Fruit fly (Drosophila melanogaster) whole organism, embryonic: ENCODE data around the gene CG15543.

Experiments used
- Aef1 ChIP-seq: fragments of 200-800 bp; sonication (Bioruptor generic); IDR thresholded peaks from 3 replicates; pipeline ENCODE4 v1.3.6; 2022; ENCODE audit warnings: missing biosample characterization, missing genetic modification characterization
- B-H2 ChIP-seq: fragments of 200-800 bp; sonication (Bioruptor generic); optimal IDR thresholded peaks from 2 replicates; lab custom pipeline; 2018; ENCODE audit warnings: missing biosample characterization, mild to moderate bottlenecking, missing genetic modification characterization
- CG10147 ChIP-seq: fragments of 200-800 bp; sonication (Bioruptor generic); optimal IDR thresholded peaks from 2 replicates; lab custom pipeline; 2019; ENCODE audit warnings: missing biosample characterization, mild to moderate bottlenecking, missing genetic modification characterization, moderate library complexity
- CG10431 ChIP-seq: fragments of 200-800 bp; sonication (Bioruptor generic); optimal IDR thresholded peaks from 3 replicates; lab custom pipeline; 2018; ENCODE audit warnings: missing biosample characterization, mild to moderate bottlenecking, missing genetic modification characterization
- CG11695 ChIP-seq: fragments of 200-800 bp; sonication (Bioruptor generic); IDR thresholded peaks from 3 replicates; pipeline ENCODE4 v1.3.6; 2022; ENCODE audit warnings: missing biosample characterization, missing genetic modification characterization
- CG13296 ChIP-seq: fragments of 200-800 bp; sonication (Bioruptor generic); optimal IDR thresholded peaks from 3 replicates; lab custom pipeline; 2018; ENCODE audit warnings: missing biosample characterization, mild to moderate bottlenecking, missing genetic modification characterization
- CG14441 ChIP-seq: fragments of 200-800 bp; sonication (Bioruptor generic); IDR thresholded peaks from 2 replicates; pipeline ENCODE4 v1.3.6; 2022; ENCODE audit warnings: missing biosample characterization, missing genetic modification characterization
- CG14965 ChIP-seq: fragments of 200-800 bp; sonication (Bioruptor generic); optimal IDR thresholded peaks from 2 replicates; lab custom pipeline; 2016; ENCODE audit warnings: missing biosample characterization, missing genetic modification characterization, borderline replicate concordance
- CG15269 ChIP-seq: fragments of 200-800 bp; sonication (Bioruptor generic); optimal IDR thresholded peaks from 2 replicates; lab custom pipeline; 2018; ENCODE audit warnings: missing biosample characterization, mild to moderate bottlenecking, missing genetic modification characterization, moderate library complexity
- CG16815 ChIP-seq: fragments of 200-800 bp; sonication (Bioruptor generic); optimal IDR thresholded peaks from 3 replicates; lab custom pipeline; 2017; ENCODE audit warnings: missing biosample characterization, mild to moderate bottlenecking, missing genetic modification characterization
- CG18011 ChIP-seq: fragments of 200-800 bp; sonication (Bioruptor generic); optimal IDR thresholded peaks from 2 replicates; lab custom pipeline; 2017; ENCODE audit warnings: missing biosample characterization, missing genetic modification characterization, mild to moderate bottlenecking, moderate library complexity, missing genotype
- CG18262 ChIP-seq: fragments of 200-800 bp; optimal IDR thresholded peaks from 3 replicates; lab custom pipeline; 2019; ENCODE audit warnings: missing biosample characterization, mild to moderate bottlenecking, missing genetic modification characterization, moderate library complexity
- CG32532 ChIP-seq: fragments of 200-800 bp; sonication (Bioruptor generic); IDR thresholded peaks from 2 replicates; pipeline ENCODE4 v1.3.6; 2022; ENCODE audit warnings: missing biosample characterization, missing genetic modification characterization
- CG33557 ChIP-seq: fragments of 200-800 bp; sonication (Bioruptor generic); optimal IDR thresholded peaks from 2 replicates; lab custom pipeline; 2019; ENCODE audit warnings: missing biosample characterization, mild to moderate bottlenecking, missing genetic modification characterization, moderate library complexity
- CG4404 ChIP-seq: fragments of 200-800 bp; sonication (Bioruptor generic); IDR thresholded peaks from 2 replicates; pipeline ENCODE4 v1.3.6; 2022; ENCODE audit warnings: missing biosample characterization, missing genetic modification characterization
- CG6791 ChIP-seq: fragments of 200-800 bp; sonication (Bioruptor generic); IDR thresholded peaks from 3 replicates; pipeline ENCODE4 v1.3.6; 2022; ENCODE audit warnings: missing biosample characterization, missing genetic modification characterization; ENCODE audit not compliant: partially characterized antibody
- CG6854 ChIP-seq: fragments of 200-800 bp; sonication (Bioruptor generic); optimal IDR thresholded peaks from 3 replicates; lab custom pipeline; 2017; ENCODE audit warnings: missing biosample characterization, mild to moderate bottlenecking, missing genetic modification characterization
- CG7372 ChIP-seq: fragments of 200-800 bp; sonication (Bioruptor generic); IDR thresholded peaks from 2 replicates; pipeline ENCODE4 v1.3.6; 2022; ENCODE audit warnings: missing biosample characterization, missing genetic modification characterization
- CG9215 ChIP-seq: fragments of 200-800 bp; sonication (Bioruptor generic); IDR thresholded peaks from 2 replicates; pipeline ENCODE4 v1.3.6; 2022; ENCODE audit warnings: missing biosample characterization, missing genetic modification characterization
- Chrac-16 ChIP-seq: fragments of 200-800 bp; sonication (Bioruptor generic); optimal IDR thresholded peaks from 3 replicates; lab custom pipeline; 2016; ENCODE audit warnings: missing biosample characterization, missing genetic modification characterization
- Deaf1 ChIP-seq: fragments of 200-800 bp; optimal IDR thresholded peaks from 3 replicates; lab custom pipeline; 2019; ENCODE audit warnings: missing biosample characterization, mild to moderate bottlenecking, missing genetic modification characterization, moderate library complexity
- Dek ChIP-seq: fragments of 200-800 bp; sonication (Bioruptor generic); optimal IDR thresholded peaks from 3 replicates; lab custom pipeline; 2019; ENCODE audit warnings: missing biosample characterization, mild to moderate bottlenecking, missing genetic modification characterization, moderate library complexity
- Dp ChIP-seq: fragments of 200-800 bp; sonication (Bioruptor generic); optimal IDR thresholded peaks from 2 replicates; lab custom pipeline; 2018; ENCODE audit warnings: missing biosample characterization, mild to moderate bottlenecking, missing genetic modification characterization, moderate library complexity
- Eip74EF ChIP-seq, 2 experiments: fragments of 200-800 bp in 1 of 2; fragments of >200 bp in 1 of 2; sonication (Bioruptor generic) in 1 of 2; optimal IDR thresholded peaks; 2 replicates each; lab custom pipeline; 2017 to 2019; ENCODE audit warnings: missing biosample characterization in 2 of 2, missing genetic modification characterization in 2 of 2, mild to moderate bottlenecking in 1 of 2, moderate library complexity in 1 of 2
- HLH3B ChIP-seq: fragments of 200-800 bp; sonication (Bioruptor generic); IDR thresholded peaks from 2 replicates; pipeline ENCODE4 v1.3.6; 2022; ENCODE audit warnings: missing biosample characterization, missing genetic modification characterization
- Hand ChIP-seq: fragments of 200-800 bp; sonication (Bioruptor generic); optimal IDR thresholded peaks from 2 replicates; lab custom pipeline; 2017; ENCODE audit warnings: mild to moderate bottlenecking, missing biosample characterization, missing genetic modification reagents, missing genetic modification characterization
- Meics ChIP-seq: fragments of 200-800 bp; sonication (Bioruptor generic); optimal IDR thresholded peaks from 2 replicates; lab custom pipeline; 2017; ENCODE audit warnings: missing biosample characterization, mild to moderate bottlenecking, missing genetic modification characterization
- Nf-YB ChIP-seq: fragments of 200-800 bp; sonication (Bioruptor generic); optimal IDR thresholded peaks from 3 replicates; lab custom pipeline; 2019; ENCODE audit warnings: missing biosample characterization, mild to moderate bottlenecking, missing genetic modification characterization, moderate library complexity
- Opbp ChIP-seq: fragments of 200-800 bp; sonication (Bioruptor generic); IDR thresholded peaks from 3 replicates; pipeline ENCODE4 v1.3.6; 2022; ENCODE audit warnings: missing biosample characterization, missing genetic modification characterization; ENCODE audit not compliant: partially characterized antibody
- ash1 ChIP-seq: fragments of 200-800 bp; sonication (Bioruptor generic); optimal IDR thresholded peaks from 2 replicates; lab custom pipeline; 2018; ENCODE audit warnings: missing biosample characterization, mild to moderate bottlenecking, missing genetic modification characterization
- cas ChIP-seq: fragments of 200-800 bp; sonication (Bioruptor generic); IDR thresholded peaks from 2 replicates; pipeline ENCODE4 v1.3.6; 2022; ENCODE audit warnings: missing biosample characterization, missing genetic modification characterization
- cato ChIP-seq: fragments of 200-800 bp; sonication (Bioruptor generic); optimal IDR thresholded peaks from 2 replicates; lab custom pipeline; 2016; ENCODE audit warnings: missing biosample characterization, missing genetic modification characterization, borderline replicate concordance
- corto ChIP-seq: fragments of 200-800 bp; sonication (Bioruptor generic); optimal IDR thresholded peaks from 2 replicates; lab custom pipeline; 2016; ENCODE audit warnings: missing biosample characterization, mild to moderate bottlenecking, missing genetic modification characterization, moderate library complexity
- crp ChIP-seq, 2 experiments: fragments of 200-800 bp; sonication (Bioruptor generic); optimal IDR thresholded peaks; 2 replicates in 1 of 2; 3 replicates in 1 of 2; lab custom pipeline; 2017; ENCODE audit warnings: missing biosample characterization in 2 of 2, missing genetic modification characterization in 2 of 2, mild to moderate bottlenecking in 1 of 2, moderate library complexity in 1 of 2
- dimm ChIP-seq: fragments of 200-800 bp; sonication (Bioruptor generic); IDR thresholded peaks from 2 replicates; pipeline ENCODE4 v1.3.6; 2022; ENCODE audit warnings: missing biosample characterization, missing genetic modification characterization
- dmrt99B ChIP-seq: fragments of 200-800 bp; sonication (Bioruptor generic); optimal IDR thresholded peaks from 2 replicates; lab custom pipeline; 2018; ENCODE audit warnings: missing biosample characterization, mild to moderate bottlenecking, missing genetic modification characterization, moderate library complexity
- fd3F ChIP-seq: fragments of 200-800 bp; sonication (Bioruptor generic); optimal IDR thresholded peaks from 2 replicates; lab custom pipeline; 2018; ENCODE audit warnings: missing biosample characterization, mild to moderate bottlenecking, missing genetic modification characterization, moderate library complexity
- fd96Cb ChIP-seq: fragments of 200-800 bp; sonication (Bioruptor generic); optimal IDR thresholded peaks from 2 replicates; lab custom pipeline; 2018; ENCODE audit warnings: missing biosample characterization, mild to moderate bottlenecking, missing genetic modification characterization, moderate library complexity
- grau ChIP-seq: fragments of 200-800 bp; optimal IDR thresholded peaks from 3 replicates; lab custom pipeline; 2019; ENCODE audit warnings: missing biosample characterization, mild to moderate bottlenecking, missing genetic modification characterization, moderate library complexity
- hb ChIP-seq: fragments of 200-800 bp; sonication (Bioruptor generic); IDR thresholded peaks from 3 replicates; pipeline ENCODE4 v1.3.6; 2022; ENCODE audit warnings: missing biosample characterization, missing genetic modification characterization; ENCODE audit not compliant: partially characterized antibody
- hbn ChIP-seq: fragments of 200-800 bp; sonication (Bioruptor generic); IDR thresholded peaks from 2 replicates; pipeline ENCODE4 v1.3.6; 2022; ENCODE audit warnings: missing biosample characterization, missing genetic modification characterization; ENCODE audit not compliant: partially characterized antibody
- lov ChIP-seq, 2 experiments: fragments of 200-800 bp in 1 of 2; fragments of >200 bp in 1 of 2; sonication (Bioruptor generic) in 1 of 2; IDR thresholded peaks in 1 of 2; optimal IDR thresholded peaks in 1 of 2; 2 replicates in 1 of 2; 3 replicates in 1 of 2; pipeline versions ENCODE4 v1.3.6 to Lab custom; 2017 to 2022; ENCODE audit warnings: missing biosample characterization in 1 of 2, missing genetic modification characterization in 1 of 2
- mirr ChIP-seq: fragments of 200-800 bp; sonication (Bioruptor generic); optimal IDR thresholded peaks from 3 replicates; lab custom pipeline; 2018; ENCODE audit warnings: missing biosample characterization, mild to moderate bottlenecking, missing genetic modification characterization
- peb ChIP-seq: fragments of 200-800 bp; sonication (Bioruptor generic); IDR thresholded peaks from 2 replicates; pipeline ENCODE4 v1.3.6; 2022; ENCODE audit warnings: missing biosample characterization, missing genetic modification characterization
- sob ChIP-seq: fragments of 200-800 bp; sonication (Bioruptor generic); IDR thresholded peaks from 2 replicates; pipeline ENCODE4 v1.3.6; 2022; ENCODE audit warnings: missing biosample characterization, missing genetic modification characterization
- twi ChIP-seq: fragments of 200-800 bp; optimal IDR thresholded peaks from 2 replicates; lab custom pipeline; 2019; ENCODE audit warnings: missing biosample characterization, mild to moderate bottlenecking, missing genetic modification characterization, moderate library complexity
- unc-4 ChIP-seq: fragments of 200-800 bp; sonication (Bioruptor generic); IDR thresholded peaks from 2 replicates; pipeline ENCODE4 v1.3.6; 2022; ENCODE audit warnings: missing biosample characterization, missing genetic modification characterization; ENCODE audit not compliant: partially characterized antibody
- vvl ChIP-seq: fragments of 200-800 bp; sonication (Bioruptor generic); IDR thresholded peaks from 2 replicates; pipeline ENCODE4 v1.3.6; 2022; ENCODE audit warnings: missing biosample characterization, missing genetic modification characterization
- zen ChIP-seq: fragments of 200-800 bp; sonication (Bioruptor generic); optimal IDR thresholded peaks from 3 replicates; lab custom pipeline; 2018; ENCODE audit warnings: missing biosample characterization, mild to moderate bottlenecking, missing genetic modification characterization, moderate library complexity

Gene CG15543

dm6 chr3R:30718442-30718841 lies 24.2 kb upstream of the CG15543 start (continued):
- TF ChIP-seq Meics (GFP tag; lab: Kevin White, UChicago) (no peak), CG7372 (GFP tag; lab: Robert Waterston, UW) (no peak), CG6791 (GFP tag; lab: Robert Waterston, UW) (no peak), CG9215 (GFP tag; lab: Robert Waterston, UW) (no peak), CG11695 (no peak), hbn (no peak), cas (GFP tag; lab: Robert Waterston, UW) (no peak), CG33557 (GFP tag; lab: Kevin White, UChicago) (no peak), CG14441 (no peak), Aef1 (GFP tag; lab: Robert Waterston, UW) (no peak; the same call in 2 of the 3 replicates), CG32532 (GFP tag; lab: Robert Waterston, UW) (no peak), Deaf1 (no peak), crp (GFP tag; optimal IDR thresholded peaks at IDR 0.05; lab: Kevin White, UChicago) (no peak), CG13296 (no peak), zen (no peak), Eip74EF (GFP tag; optimal IDR thresholded peaks at IDR 0.05; lab: Kevin White, UChicago) (no peak), unc-4 (GFP tag; lab: Robert Waterston, UW) (no peak), sob (GFP tag; lab: Robert Waterston, UW) (peak; percentile 48; the same call in 1 of the 2 replicates), corto (GFP tag; lab: Kevin White, UChicago) (no peak), Opbp (GFP tag; lab: Robert Waterston, UW) (no peak), dmrt99B (tag; lab: Kevin White, UChicago) (peak; percentile 48), mirr (GFP tag; lab: Kevin White, UChicago) (no peak), CG10147 (GFP tag; lab: Kevin White, UChicago) (no peak), CG10431 (GFP tag; lab: Kevin White, UChicago) (no peak), peb (GFP tag; lab: Robert Waterston, UW) (no peak), CG15269 (tag; lab: Kevin White, UChicago) (peak; percentile 1), CG16815 (GFP tag; lab: Kevin White, UChicago) (no peak), CG18262 (tag; lab: Kevin White, UChicago) (peak; percentile 42), vvl (GFP tag; lab: Robert Waterston, UW) (peak; percentile 63), CG6854 (GFP tag; lab: Kevin White, UChicago) (no peak), HLH3B (GFP tag; lab: Robert Waterston, UW) (peak; percentile 30; the same call in 1 of the 2 replicates), Dek (no peak), ash1 (no peak), Hand (no peak), B-H2 (GFP tag; lab: Kevin White, UChicago) (no peak), dimm (GFP tag; lab: Robert Waterston, UW) (no peak), grau (tag; lab: Kevin White, UChicago) (no peak), CG18011 (no peak), fd3F (no peak), CG14965 (GFP tag; lab: Kevin White, UChicago) (no peak), Dp (no peak), cato (no peak), hb (GFP tag; lab: Robert Waterston, UW) (no peak), fd96Cb (tag; lab: Kevin White, UChicago) (peak; percentile 19), Chrac-16 (no peak), Nf-YB (no peak), lov (optimal IDR thresholded peaks at IDR 0.05; lab: Kevin White, UChicago) (no peak), lov (GFP tag; IDR thresholded peaks at IDR 0.05; lab: Robert Waterston, UW) (0 out of 3 replicates have a peak, but pooled peaks have one; percentile 24), CG4404 (GFP tag; lab: Robert Waterston, UW) (no peak), twi (tag; lab: Kevin White, UChicago) (no peak)
